Fruit fly (Drosophila melanogaster): ENCODE data around the gene mip130.
A peak's percentile ranks its signal among the peaks of the same experiment; 100 is the strongest.

Gene mip130

dm6 chrX:1907727-1908264, at the start of gene mip130 (continued):
- TF ChIP-seq lov (optimal IDR thresholded peaks at IDR 0.05) (no peak), lov (GFP tag; IDR thresholded peaks at IDR 0.05) (no peak), Ets97D (GFP tag; optimal IDR thresholded peaks at IDR 0.05) (peak; percentile 24), Dref (GFP tag; IDR thresholded peaks at IDR 0.05) (peak; percentile 52), aop (GFP tag; IDR thresholded peaks at IDR 0.05) (no peak), sima (GFP tag; optimal IDR thresholded peaks at IDR 0.05) (no peak), MBD-R2 (GFP tag; IDR thresholded peaks at IDR 0.05) (peak; percentile 62), Deaf1 (tag; optimal IDR thresholded peaks at IDR 0.05) (peak; percentile 15), CG17361 (GFP tag; IDR thresholded peaks at IDR 0.05) (no peak; the same call in 1 of the 3 replicates), ranshi (GFP tag; IDR thresholded peaks at IDR 0.05) (0 out of 2 replicates have a peak, but pooled peaks have one; percentile 41), Mrtf (GFP tag; IDR thresholded peaks at IDR 0.05) (no peak), CG10209 (GFP tag; optimal IDR thresholded peaks at IDR 0.05) (peak; percentile 48), zf30C (GFP tag; optimal IDR thresholded peaks at IDR 0.05) (no peak), Hr51 (GFP tag; optimal IDR thresholded peaks at IDR 0.05) (peak in 1 of 2 experiments; percentile 51), pan (optimal IDR thresholded peaks at IDR 0.05) (no peak), pan (GFP tag; optimal IDR thresholded peaks at IDR 0.05 in 1 of 2, IDR thresholded peaks at IDR 0.05 in 1 of 2) (peak in 1 of 2 experiments; percentile 60), btn (GFP tag; optimal IDR thresholded peaks at IDR 0.05) (peak; percentile 17), CG32532 (GFP tag; IDR thresholded peaks at IDR 0.05) (peak; percentile 33; the same call in 1 of the 2 replicates), croc (GFP tag; conservative IDR thresholded peaks at IDR 0.05) (no peak), Sry-δ (GFP tag; optimal IDR thresholded peaks at IDR 0.05) (peak; percentile 89), CG30403 (GFP tag; optimal IDR thresholded peaks at IDR 0.05) (peak; percentile 27), CG7372 (GFP tag; IDR thresholded peaks at IDR 0.05) (0 out of 2 replicates have a peak, but pooled peaks have one; percentile 30), Atf6 (GFP tag; IDR thresholded peaks at IDR 0.05) (peak; percentile 66), crol (GFP tag; IDR thresholded peaks at IDR 0.05) (no peak), sug (tag; optimal IDR thresholded peaks at IDR 0.05) (peak; percentile 49), Meics (GFP tag; optimal IDR thresholded peaks at IDR 0.05) (peak; percentile 57), CG6813 (GFP tag; optimal IDR thresholded peaks at IDR 0.05) (no peak), Neu2 (GFP tag; optimal IDR thresholded peaks at IDR 0.05; ENCODE audit: borderline replicate concordance) (no peak), Hr39 (optimal IDR thresholded peaks at IDR 0.05) (no peak), mirr (GFP tag; optimal IDR thresholded peaks at IDR 0.05) (peak; percentile 36), CG4617 (GFP tag; optimal IDR thresholded peaks at IDR 0.05; ENCODE audit: borderline replicate concordance) (peak; percentile 46), CG10654 (GFP tag; optimal IDR thresholded peaks at IDR 0.05) (peak; percentile 9), bigmax (GFP tag; optimal IDR thresholded peaks at IDR 0.05) (no peak), az2 (GFP tag; optimal IDR thresholded peaks at IDR 0.05) (no peak), CG43689 (GFP tag; IDR thresholded peaks at IDR 0.05) (no peak), CG1529 (GFP tag; optimal IDR thresholded peaks at IDR 0.05) (no peak), klu (GFP tag; IDR thresholded peaks at IDR 0.05) (no peak), Lhr (GFP tag; optimal IDR thresholded peaks at IDR 0.05) (no peak), sc (optimal IDR thresholded peaks at IDR 0.05) (no peak), sc (GFP tag; optimal IDR thresholded peaks at IDR 0.05) (no peak), CG14441 (GFP tag; IDR thresholded peaks at IDR 0.05) (peak; percentile 49; the same call in 1 of the 2 replicates), CG11560 (tag; IDR thresholded peaks at IDR 0.05) (peak; percentile 72), en (GFP tag; optimal IDR thresholded peaks at IDR 0.05) (no peak), Trl (optimal IDR thresholded peaks at IDR 0.05) (no peak), Trl (GFP tag; optimal IDR thresholded peaks at IDR 0.05) (peak; percentile 55), grau (tag; optimal IDR thresholded peaks at IDR 0.05) (peak; percentile 57), CG14667 (GFP tag; IDR thresholded peaks at IDR 0.05) (no peak), CTCF (GFP tag; optimal IDR thresholded peaks at IDR 0.05) (no peak), Side (GFP tag; optimal IDR thresholded peaks at IDR 0.05) (no peak), Bdp1 (GFP tag; optimal IDR thresholded peaks at IDR 0.05) (no peak), so (GFP tag; IDR thresholded peaks at IDR 0.05) (no peak), NFAT (GFP tag; IDR thresholded peaks at IDR 0.05) (peak; percentile 32; the same call in 1 of the 2 replicates), dan (GFP tag; IDR thresholded peaks at IDR 0.05) (no peak), tx (GFP tag; optimal IDR thresholded peaks at IDR 0.05) (no peak)
